Worm (Caenorhabditis elegans) whole organism, L3 larva: ENCODE data around the gene F41C6.7.
"Not testable (repeated sequence)": the region's sequence is repeated elsewhere in the genome, so short reads cannot be mapped to it uniquely, and the experiment has no call there.

Source experiments
- ZK546.5 ChIP-seq: sonication (generic microtip); optimal IDR thresholded peaks from 2 replicates; lab custom pipeline; 2017; ENCODE audit warnings: missing biosample characterization, missing genetic modification characterization
- ama-1 ChIP-seq: fragments of 150-350 bp; optimal IDR thresholded peaks from 2 replicates; lab custom pipeline; 2018
- ceh-28 ChIP-seq: fragments of 150-350 bp; optimal IDR thresholded peaks from 2 replicates; lab custom pipeline; 2014; ENCODE audit warnings: missing biosample characterization, missing genetic modification reagents, missing genetic modification characterization
- ceh-82 ChIP-seq: fragments of 150-350 bp; optimal IDR thresholded peaks from 2 replicates; lab custom pipeline; 2014; ENCODE audit warnings: missing biosample characterization, missing genetic modification characterization
- ceh-9 ChIP-seq: sonication (generic microtip); optimal IDR thresholded peaks from 2 replicates; lab custom pipeline; 2018; ENCODE audit warnings: missing biosample characterization, missing genetic modification characterization
- egl-27 ChIP-seq: sonication (generic microtip); optimal IDR thresholded peaks from 4 replicates; lab custom pipeline; 2017; ENCODE audit warnings: missing biosample characterization, missing genetic modification reagents, missing genetic modification characterization
- egl-5 ChIP-seq: fragments of 150-350 bp; optimal IDR thresholded peaks from 2 replicates; lab custom pipeline; 2017; ENCODE audit warnings: missing biosample characterization, missing genetic modification reagents, missing genetic modification characterization, inconsistent platforms
- elt-1 ChIP-seq: fragments of 150-350 bp; optimal IDR thresholded peaks from 2 replicates; lab custom pipeline; 2014; ENCODE audit warnings: missing biosample characterization, missing genetic modification characterization
- elt-2 ChIP-seq: sonication (generic microtip); optimal IDR thresholded peaks from 2 replicates; lab custom pipeline; 2016; ENCODE audit warnings: missing genetic modification reagents, mild to moderate bottlenecking, missing genetic modification characterization, missing compliant biosample characterization
- elt-3 ChIP-seq, 3 experiments: fragments of 150-350 bp in 1 of 3; sonication (generic microtip) in 2 of 3; optimal IDR thresholded peaks; 2 replicates in 2 of 3; 4 replicates in 1 of 3; lab custom pipeline; 2014 to 2017; ENCODE audit warnings: missing biosample characterization in 3 of 3, missing genetic modification characterization in 3 of 3
- fkh-10 ChIP-seq: sonication (generic microtip); optimal IDR thresholded peaks from 2 replicates; lab custom pipeline; 2017; ENCODE audit warnings: missing biosample characterization, missing genetic modification reagents, missing genetic modification characterization
- hmg-11 ChIP-seq: sonication (generic microtip); optimal IDR thresholded peaks from 2 replicates; lab custom pipeline; 2016; ENCODE audit warnings: missing genetic modification characterization, missing compliant biosample characterization
- jun-1 ChIP-seq: fragments of 150-350 bp; optimal IDR thresholded peaks from 2 replicates; lab custom pipeline; 2014; ENCODE audit warnings: missing biosample characterization, missing genetic modification reagents, missing genetic modification characterization
- lin-15B ChIP-seq: fragments of 150-350 bp; optimal IDR thresholded peaks from 2 replicates; lab custom pipeline; 2014; ENCODE audit warnings: missing biosample characterization, missing genetic modification characterization
- lin-39 ChIP-seq: fragments of 150-350 bp; optimal IDR thresholded peaks from 2 replicates; lab custom pipeline; 2018; ENCODE audit warnings: missing biosample characterization, missing genetic modification reagents, missing genetic modification characterization
- nhr-11 ChIP-seq: fragments of 150-350 bp; optimal IDR thresholded peaks from 2 replicates; lab custom pipeline; 2014; ENCODE audit warnings: missing biosample characterization, missing genetic modification characterization
- nhr-12 ChIP-seq: fragments of 150-350 bp; optimal IDR thresholded peaks from 2 replicates; lab custom pipeline; 2014; ENCODE audit warnings: missing biosample characterization, missing genetic modification characterization
- nhr-23 ChIP-seq: fragments of 150-350 bp; optimal IDR thresholded peaks from 2 replicates; lab custom pipeline; 2014; ENCODE audit warnings: missing biosample characterization, missing genetic modification reagents, missing genetic modification characterization
- nhr-237 ChIP-seq: fragments of 150-350 bp; optimal IDR thresholded peaks from 2 replicates; lab custom pipeline; 2014; ENCODE audit warnings: missing biosample characterization, missing genetic modification characterization
- nhr-25 ChIP-seq: sonication (generic microtip); optimal IDR thresholded peaks from 2 replicates; lab custom pipeline; 2017; ENCODE audit warnings: missing biosample characterization, missing genetic modification characterization
- nhr-28 ChIP-seq: fragments of 150-350 bp; optimal IDR thresholded peaks from 2 replicates; lab custom pipeline; 2014; ENCODE audit warnings: missing biosample characterization, missing genetic modification characterization
- nhr-43 ChIP-seq: sonication (generic microtip); optimal IDR thresholded peaks from 2 replicates; lab custom pipeline; 2016; ENCODE audit warnings: mild to moderate bottlenecking, missing genetic modification characterization, missing compliant biosample characterization; ENCODE audit not compliant: poor library complexity, severe bottlenecking
- nhr-67 ChIP-seq: fragments of 150-350 bp; optimal IDR thresholded peaks from 2 replicates; lab custom pipeline; 2014; ENCODE audit warnings: missing biosample characterization, missing genetic modification characterization
- nhr-77 ChIP-seq: fragments of 150-350 bp; optimal IDR thresholded peaks from 2 replicates; lab custom pipeline; 2014; ENCODE audit warnings: missing biosample characterization, missing genetic modification characterization
- pha-4 ChIP-seq: fragments of 150-350 bp; optimal IDR thresholded peaks from 2 replicates; lab custom pipeline; 2014; ENCODE audit warnings: missing biosample characterization, missing genetic modification reagents, missing genetic modification characterization
- pqm-1 ChIP-seq: fragments of 150-350 bp; optimal IDR thresholded peaks from 2 replicates; lab custom pipeline; 2017; ENCODE audit warnings: missing biosample characterization, missing genetic modification characterization, inconsistent platforms
- sea-2 ChIP-seq: fragments of 150-350 bp; sonication (generic microtip); optimal IDR thresholded peaks from 4 replicates; lab custom pipeline; 2014; ENCODE audit warnings: missing biosample characterization, missing genetic modification reagents, missing genetic modification characterization
- skn-1 ChIP-seq: fragments of 150-350 bp; optimal IDR thresholded peaks from 2 replicates; lab custom pipeline; 2014; ENCODE audit warnings: missing biosample characterization, missing genetic modification characterization
- unc-39 ChIP-seq: sonication (generic microtip); optimal IDR thresholded peaks from 4 replicates; lab custom pipeline; 2017; ENCODE audit warnings: missing biosample characterization, missing genetic modification characterization
- zag-1 ChIP-seq: fragments of 150-350 bp; optimal IDR thresholded peaks from 2 replicates; lab custom pipeline; 2014; ENCODE audit warnings: missing biosample characterization, missing genetic modification characterization
- ztf-11 ChIP-seq: fragments of 150-350 bp; optimal IDR thresholded peaks from 2 replicates; lab custom pipeline; 2014; ENCODE audit warnings: missing biosample characterization, missing genetic modification characterization

The F41C6.7 gene

DNA sequence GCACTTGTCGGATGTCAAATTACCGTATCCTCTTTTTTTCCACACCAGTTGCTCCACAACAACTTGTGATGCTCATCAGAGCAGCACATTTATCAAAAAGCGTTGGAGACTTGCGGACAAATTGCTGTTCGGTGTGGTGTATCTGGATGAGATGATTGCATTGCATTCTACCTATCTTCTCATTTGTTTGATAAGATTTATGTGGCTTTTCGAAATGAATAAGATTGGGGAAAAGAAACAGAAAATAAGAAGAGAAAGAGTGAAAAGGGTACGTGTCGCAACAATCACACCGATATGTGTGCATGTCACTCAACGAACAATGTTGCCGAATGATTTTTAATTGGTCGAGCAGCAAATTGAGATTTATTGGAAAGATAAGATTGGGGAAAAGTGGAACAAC, 9.0 kb upstream of the F41C6.7 start:
- TF ChIP-seq ceh-28 (tag; lab: Kevin White, UChicago): no peak
- TF ChIP-seq nhr-23 (tag; lab: Kevin White, UChicago): no peak
- no peak for TF ChIP-seq nhr-11 (tag; lab: Kevin White, UChicago)
- no peak for TF ChIP-seq fkh-10
- TF ChIP-seq nhr-28 (tag; lab: Kevin White, UChicago): no peak
- peak; percentile 35 for TF ChIP-seq lin-39 (tag; lab: Kevin White, UChicago)
- no peak for TF ChIP-seq hmg-11 (tag; lab: Kevin White, UChicago)
- peak; percentile 87 for TF ChIP-seq egl-5
- TF ChIP-seq elt-1 (tag; lab: Kevin White, UChicago): peak; percentile 41
- TF ChIP-seq unc-39 (tag; lab: Kevin White, UChicago): no peak

DNA sequence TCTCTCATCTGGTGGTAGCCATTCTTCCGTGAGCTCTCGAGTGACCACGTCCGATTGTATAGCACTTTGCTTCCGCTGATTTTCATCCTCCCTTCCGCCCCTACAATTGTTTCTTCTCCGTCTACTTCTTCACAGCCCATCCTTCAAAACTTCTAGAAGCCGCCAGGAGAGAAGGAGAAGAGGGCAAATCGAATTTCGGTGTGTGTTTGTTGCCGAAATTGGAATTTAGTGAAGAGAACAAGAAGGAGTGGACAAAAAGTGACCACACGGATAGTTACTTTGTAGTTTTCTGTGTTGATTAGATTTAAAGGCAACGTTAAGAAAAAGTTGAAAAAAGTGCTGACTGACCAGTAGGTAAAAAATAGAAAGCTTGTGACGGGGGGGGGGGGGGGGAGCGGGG, 8.0 kb upstream of the F41C6.7 start:
- TF ChIP-seq jun-1 (tag; lab: Kevin White, UChicago) (no peak), zag-1 (no peak), nhr-12 (tag; lab: Kevin White, UChicago) (no peak), elt-2 (tag; lab: Kevin White, UChicago) (no peak), nhr-43 (tag; lab: Kevin White, UChicago) (no peak), ceh-82 (tag; lab: Kevin White, UChicago) (no peak)

DNA sequence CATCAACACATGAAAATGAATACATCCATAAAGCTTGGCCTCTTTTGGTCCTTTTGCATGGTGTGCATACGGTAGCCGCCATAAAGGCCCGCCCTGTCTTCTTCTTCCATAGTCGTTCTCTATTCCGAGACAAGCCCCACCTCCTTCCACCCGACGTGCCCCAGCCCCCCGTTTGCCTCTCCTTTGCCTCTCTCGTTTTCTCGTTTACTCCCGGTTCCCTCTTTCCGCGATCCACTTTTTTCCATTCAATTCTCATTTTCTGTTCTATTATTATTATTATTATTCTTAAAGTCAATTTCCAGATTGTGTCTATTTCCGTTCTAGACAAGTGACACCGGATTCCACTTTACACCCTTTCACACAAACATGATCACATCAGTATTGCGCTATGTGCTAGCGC, 4.3 kb upstream of the F41C6.7 start, which contains the start of gene unc-6:
Gene unc-6 (plus strand): TSS at position 301 of the 400 bp plus-strand sequence.
- TF ChIP-seq ceh-9 (no peak), nhr-12 (tag; lab: Kevin White, UChicago) (no peak), lin-15B (tag; lab: Kevin White, UChicago) (no peak), zag-1 (no peak), nhr-237 (tag; lab: Kevin White, UChicago) (no peak), nhr-25 (tag; lab: Kevin White, UChicago) (no peak), elt-1 (tag; lab: Kevin White, UChicago) (no peak), nhr-77 (tag; lab: Kevin White, UChicago) (no peak), pqm-1 (tag; lab: Kevin White, UChicago) (no peak), ZK546.5 (no peak), hmg-11 (tag; lab: Kevin White, UChicago) (no peak), lin-39 (tag; lab: Kevin White, UChicago) (no peak)

DNA sequence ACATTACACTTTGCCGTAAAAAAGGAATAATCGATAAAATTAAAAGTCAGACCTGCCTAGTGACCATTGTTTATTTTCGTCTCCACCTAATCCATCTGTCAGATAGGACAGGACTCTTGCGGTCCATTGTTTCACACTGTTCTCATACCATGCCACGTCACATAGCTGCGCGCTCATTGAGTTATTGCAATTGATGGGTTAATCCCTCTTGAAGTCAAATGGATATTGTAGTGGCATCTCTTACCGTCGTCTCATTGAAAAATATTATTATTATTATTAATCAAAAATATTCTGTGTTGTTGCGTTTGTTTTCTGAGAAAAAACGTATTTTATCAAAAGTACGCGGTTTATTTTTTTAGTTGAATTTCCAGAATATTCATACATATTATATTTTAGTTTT, 3.1 kb upstream of the F41C6.7 start:
- TF ChIP-seq lin-15B (tag; lab: Kevin White, UChicago): no peak
- TF ChIP-seq zag-1: no peak
- TF ChIP-seq skn-1 (tag; lab: Kevin White, UChicago): no peak
- no peak for TF ChIP-seq elt-3 (tag; optimal IDR thresholded peaks at IDR 0.05; lab: Kevin White, UChicago)
- no peak for TF ChIP-seq ama-1 (lab: Kevin White, UChicago)
- TF ChIP-seq nhr-11 (tag; lab: Kevin White, UChicago): no peak

DNA sequence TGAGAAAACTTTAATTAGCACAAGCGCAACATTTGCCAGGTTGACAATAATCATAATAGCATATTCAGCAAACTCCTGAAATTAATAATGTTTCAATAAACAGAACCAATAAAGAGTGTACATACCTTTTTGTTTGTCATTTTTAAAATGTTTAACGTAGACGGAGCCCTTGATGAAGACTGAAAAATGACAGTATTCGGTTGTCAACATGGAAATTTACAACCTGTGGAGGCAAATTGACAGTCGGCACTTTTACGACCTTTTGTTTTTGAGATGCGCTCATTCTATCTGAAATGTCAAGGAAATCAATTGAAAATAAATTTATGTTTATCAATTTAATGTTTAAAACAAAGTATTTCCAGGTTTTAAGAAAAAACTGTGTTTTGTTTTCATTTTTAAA, 638 bp downstream of the F41C6.7 start:
- TF ChIP-seq pqm-1 (tag; lab: Kevin White, UChicago) (peak; percentile 5), nhr-12 (tag; lab: Kevin White, UChicago) (no peak), pha-4 (tag; lab: Kevin White, UChicago) (peak; percentile 48), elt-2 (tag; lab: Kevin White, UChicago) (peak; percentile 59)

DNA sequence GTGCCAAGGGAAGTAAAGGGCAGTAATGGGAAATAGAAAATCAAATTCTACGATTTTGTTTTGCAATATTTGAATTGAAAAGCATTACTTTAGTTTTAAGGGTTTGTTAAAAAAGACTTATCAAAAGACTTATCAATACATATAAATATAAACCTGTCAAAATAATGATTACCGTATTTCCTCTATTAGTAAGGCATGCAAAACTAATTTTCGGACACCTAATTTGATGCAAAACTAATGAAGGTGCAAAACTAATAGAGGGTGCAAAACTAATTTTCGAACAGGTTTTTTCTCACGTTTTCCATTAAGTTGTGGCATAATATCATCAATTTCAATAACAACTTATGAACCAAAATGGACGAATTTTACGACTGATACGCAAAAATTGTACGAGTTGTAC, 3.3 kb downstream of the F41C6.7 start, which contains the start of gene F41C6.6:
Gene F41C6.6 (minus strand): TSS at position 101 of the 400 bp plus-strand sequence.
- not testable (repeated sequence) for TF ChIP-seq ztf-11 (tag; lab: Kevin White, UChicago); ceh-9; elt-1 (tag; lab: Kevin White, UChicago)

DNA sequence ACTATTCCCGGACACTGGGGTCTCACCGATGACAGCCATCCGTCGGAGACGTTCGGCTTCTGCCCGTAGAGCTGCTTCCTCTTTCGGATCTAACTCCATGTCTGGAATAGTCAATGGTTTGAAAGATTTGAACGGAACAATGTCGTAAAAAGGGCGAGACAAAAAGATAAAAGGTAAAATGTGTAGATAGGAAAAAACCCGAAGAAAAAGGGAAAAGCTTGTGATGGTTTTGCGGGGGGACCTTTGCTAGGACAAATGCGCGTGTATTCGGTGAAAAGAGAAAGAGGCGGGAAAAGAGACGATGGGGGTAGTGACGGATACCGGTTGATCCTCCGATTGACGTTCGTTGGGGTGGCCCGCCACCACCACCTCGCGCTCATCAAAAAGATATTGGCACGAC, 7.6 kb downstream of the F41C6.7 start, which contains the start of gene col-173:
Gene col-173 (minus strand): TSS at position 101 of the 400 bp plus-strand sequence.
- no peak for TF ChIP-seq sea-2 (GFP tag; lab: Kevin White, UChicago)
- no peak for TF ChIP-seq ceh-9
- TF ChIP-seq fkh-10: no peak
- TF ChIP-seq nhr-237 (tag; lab: Kevin White, UChicago): no peak
- TF ChIP-seq pqm-1 (tag; lab: Kevin White, UChicago): no peak
- TF ChIP-seq egl-5: no peak
- no peak for TF ChIP-seq elt-1 (tag; lab: Kevin White, UChicago)
- no peak for TF ChIP-seq nhr-67 (tag; lab: Kevin White, UChicago)
- no peak for TF ChIP-seq egl-27 (tag; lab: Kevin White, UChicago)
- TF ChIP-seq, all 47 proteins: peak for 0
